Fruit fly (Drosophila melanogaster) whole organism, pupa: ENCODE measurements around the gene Or88a.

Source experiments
- CG12605 ChIP-seq: fragments of 200-800 bp; sonication (Bioruptor generic); IDR thresholded peaks from 2 replicates; pipeline ENCODE4 v1.3.6; 2022; ENCODE audit warnings: missing biosample characterization, missing genetic modification characterization
- CG13204 ChIP-seq: fragments of 200-800 bp; sonication (Bioruptor generic); optimal IDR thresholded peaks from 2 replicates; lab custom pipeline; 2018; ENCODE audit warnings: missing biosample characterization, mild to moderate bottlenecking, missing genetic modification characterization, moderate library complexity
- CG14655 ChIP-seq: fragments of 200-800 bp; sonication (Bioruptor generic); optimal IDR thresholded peaks from 3 replicates; lab custom pipeline; 2017; ENCODE audit warnings: mild to moderate bottlenecking, missing biosample characterization, missing genetic modification reagents, missing genetic modification characterization
- CG15710 ChIP-seq: fragments of 200-800 bp; sonication (Bioruptor generic); optimal IDR thresholded peaks from 2 replicates; lab custom pipeline; 2018; ENCODE audit warnings: missing biosample characterization, mild to moderate bottlenecking, missing genetic modification characterization, moderate library complexity
- CG32121 ChIP-seq: fragments of 200-800 bp; sonication (Bioruptor generic); IDR thresholded peaks from 2 replicates; pipeline ENCODE4 v1.3.6; 2022; ENCODE audit warnings: missing biosample characterization, missing genetic modification characterization
- CG34367 ChIP-seq: fragments of 200-800 bp; sonication (Bioruptor generic); optimal IDR thresholded peaks from 2 replicates; lab custom pipeline; 2018; ENCODE audit warnings: missing biosample characterization, mild to moderate bottlenecking, missing genetic modification characterization
- CG4496 ChIP-seq: fragments of 200-800 bp; sonication (Bioruptor generic); IDR thresholded peaks from 3 replicates; pipeline ENCODE4 v1.3.6; 2022; ENCODE audit warnings: missing biosample characterization, missing genetic modification characterization
- CG8159 ChIP-seq: fragments of 200-800 bp; sonication (Bioruptor generic); optimal IDR thresholded peaks from 3 replicates; lab custom pipeline; 2018; ENCODE audit warnings: missing biosample characterization, mild to moderate bottlenecking, missing genetic modification characterization, moderate library complexity
- CG8301 ChIP-seq: fragments of 200-800 bp; sonication (Bioruptor generic); optimal IDR thresholded peaks from 2 replicates; lab custom pipeline; 2018; ENCODE audit warnings: missing biosample characterization, mild to moderate bottlenecking, missing genetic modification characterization
- EcR ChIP-seq: fragments of 200-800 bp; sonication (Bioruptor generic); optimal IDR thresholded peaks from 3 replicates; lab custom pipeline; 2019; ENCODE audit warnings: missing biosample characterization, missing genetic modification characterization, mild to moderate bottlenecking, moderate library complexity, missing genetic modification reagents
- Pif1A ChIP-seq: fragments of 200-800 bp; sonication (Bioruptor generic); optimal IDR thresholded peaks from 3 replicates; lab custom pipeline; 2016; ENCODE audit warnings: missing biosample characterization, missing genetic modification characterization
- Pif1B ChIP-seq: fragments of 200-800 bp; sonication (Bioruptor generic); optimal IDR thresholded peaks from 3 replicates; lab custom pipeline; 2016; ENCODE audit warnings: missing biosample characterization, missing genetic modification characterization
- gl ChIP-seq: fragments of 200-800 bp; sonication (Bioruptor generic); optimal IDR thresholded peaks from 2 replicates; lab custom pipeline; 2018; ENCODE audit warnings: missing biosample characterization, mild to moderate bottlenecking, missing genetic modification characterization
- rn ChIP-seq: fragments of 200-800 bp; sonication (Bioruptor generic); IDR thresholded peaks from 2 replicates; pipeline ENCODE4 v1.3.6; 2022; ENCODE audit warnings: missing biosample characterization, missing genetic modification characterization

dm6 chr3R:14065241-14065640 lies 44.0 kb upstream of the Or88a start:
- TF ChIP-seq CG4496: no peak
- TF ChIP-seq rn (GFP tag; lab: Robert Waterston, UW): no peak
- no peak for TF ChIP-seq CG8301 (tag; lab: Kevin White, UChicago)
- no peak for TF ChIP-seq CG12605 (GFP tag; lab: Robert Waterston, UW)
- TF ChIP-seq gl (tag; lab: Kevin White, UChicago): no peak
- peak; percentile 77 for TF ChIP-seq EcR (GFP tag; lab: Kevin White, UChicago)
- no peak for TF ChIP-seq Pif1A (GFP tag; lab: Kevin White, UChicago)
- no peak for TF ChIP-seq CG32121
- no peak for TF ChIP-seq CG8159
- TF ChIP-seq CG34367: no peak
- TF ChIP-seq CG13204 (GFP tag; lab: Kevin White, UChicago): no peak
- no peak for TF ChIP-seq Pif1B (GFP tag; lab: Kevin White, UChicago)
- TF ChIP-seq CG15710 (tag; lab: Kevin White, UChicago): no peak
- no peak for TF ChIP-seq CG14655 (GFP tag; lab: Kevin White, UChicago)
